Worm (Caenorhabditis elegans): ENCODE results near the gene C17C3.15.

The C17C3.15 gene

DNA sequence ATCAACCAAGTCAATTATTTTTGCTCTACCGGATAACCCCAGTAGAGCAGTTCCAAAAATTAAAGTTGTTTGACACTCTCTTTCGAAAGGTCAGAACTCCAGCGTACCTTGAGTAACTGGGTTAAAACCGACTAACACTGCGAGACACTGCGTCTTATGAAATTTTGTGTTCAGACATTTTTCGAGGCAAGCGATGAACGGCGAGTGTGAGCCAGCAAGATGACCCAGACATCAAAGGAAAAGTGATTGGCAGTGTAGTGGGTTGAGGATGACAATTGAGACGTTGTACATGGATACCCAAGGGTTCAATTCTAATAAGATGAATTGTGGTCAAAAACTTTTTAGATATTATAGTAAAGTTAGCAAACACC lies 26.3 kb upstream of the C17C3.15 start:
- TF ChIP-seq zag-1 (tag; optimal IDR thresholded peaks at IDR 0.05) (no peak), snpc-4 (tag; optimal IDR thresholded peaks at IDR 0.05) (peak; percentile 98), lsy-2 (tag; optimal IDR thresholded peaks at IDR 0.05) (peak in 1 of 2 experiments; percentile 73), fos-1 (tag; optimal IDR thresholded peaks at IDR 0.05) (peak; percentile 11), sma-3 (GFP tag; optimal IDR thresholded peaks at IDR 0.05) (peak; percentile 66), gmeb-1 (tag; optimal IDR thresholded peaks at IDR 0.05) (peak; percentile 66), peb-1 (tag; optimal IDR thresholded peaks at IDR 0.05) (no peak), lin-13 (GFP tag; optimal IDR thresholded peaks at IDR 0.05) (peak; percentile 27), crh-2 (tag; optimal IDR thresholded peaks at IDR 0.05) (peak; percentile 60), nhr-77 (tag; optimal IDR thresholded peaks at IDR 0.05) (peak; percentile 6), ama-1 (optimal IDR thresholded peaks at IDR 0.05) (peak; percentile 93), sma-9 (GFP tag; optimal IDR thresholded peaks at IDR 0.05) (peak; percentile 76), sma-9 (tag; optimal IDR thresholded peaks at IDR 0.05) (no peak), nhr-129 (tag; optimal IDR thresholded peaks at IDR 0.05) (peak; percentile 89), elt-1 (tag; optimal IDR thresholded peaks at IDR 0.05) (no peak), nhr-10 (tag; optimal IDR thresholded peaks at IDR 0.05) (peak; percentile 15), nhr-6 (tag; optimal IDR thresholded peaks at IDR 0.05) (peak; percentile 16), ztf-1 (GFP tag; conservative IDR thresholded peaks at IDR 0.05) (no peak), nhr-21 (tag; optimal IDR thresholded peaks at IDR 0.05) (peak; percentile 85)

DNA sequence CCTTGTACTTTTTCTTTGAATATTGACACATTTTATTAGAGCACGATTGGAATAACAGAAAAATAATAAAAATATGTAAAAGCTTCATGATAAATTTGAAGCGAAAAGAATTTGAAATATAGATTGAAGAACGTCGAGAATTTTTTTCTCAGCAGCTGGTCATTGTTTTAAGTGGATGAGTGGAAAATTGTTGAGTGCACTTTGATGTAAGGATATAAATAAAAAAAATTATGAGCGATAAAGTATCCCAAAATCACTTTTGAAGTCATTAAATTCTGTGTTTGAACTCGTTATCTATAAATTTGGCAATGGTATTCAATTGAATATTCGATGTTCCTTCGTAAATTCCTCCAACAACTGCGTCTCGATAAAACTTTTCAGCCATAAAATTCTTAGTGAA lies 25.7 kb upstream of the C17C3.15 start, which contains the start of gene ins-13:
ins-13 (minus strand) TSS at position 101 of the 400 bp plus-strand sequence.
- TF ChIP-seq nhr-6 (tag; optimal IDR thresholded peaks at IDR 0.05) (no peak), crh-2 (tag; optimal IDR thresholded peaks at IDR 0.05) (no peak), ztf-11 (tag; optimal IDR thresholded peaks at IDR 0.05) (no peak), lin-39 (tag; optimal IDR thresholded peaks at IDR 0.05) (no peak), lin-11 (tag; optimal IDR thresholded peaks at IDR 0.05) (no peak), unc-55 (GFP tag; optimal IDR thresholded peaks at IDR 0.05) (no peak), nhr-77 (tag; optimal IDR thresholded peaks at IDR 0.05) (no peak), mab-5 (tag; optimal IDR thresholded peaks at IDR 0.05) (no peak), nhr-129 (tag; optimal IDR thresholded peaks at IDR 0.05) (no peak), peb-1 (tag; optimal IDR thresholded peaks at IDR 0.05) (no peak), elt-1 (tag; optimal IDR thresholded peaks at IDR 0.05) (no peak), skn-1 (tag; optimal IDR thresholded peaks at IDR 0.05) (no peak), nhr-21 (tag; optimal IDR thresholded peaks at IDR 0.05) (no peak), egl-27 (tag; optimal IDR thresholded peaks at IDR 0.05) (no peak), gmeb-1 (tag; optimal IDR thresholded peaks at IDR 0.05) (no peak), aly-2 (tag; optimal IDR thresholded peaks at IDR 0.05) (no peak), lsy-2 (tag; optimal IDR thresholded peaks at IDR 0.05) (no peak), ztf-4 (tag; optimal IDR thresholded peaks at IDR 0.05) (no peak)

ce11 chrII:5547442-5547894 lies 23.0 kb upstream of the C17C3.15 start, which contains the start of gene acdh-2:
TSS of gene acdh-2 (minus strand) at chrII:5547492.
- TF ChIP-seq peb-1 (tag; optimal IDR thresholded peaks at IDR 0.05) (no peak), elt-1 (tag; optimal IDR thresholded peaks at IDR 0.05) (no peak), F13H6.1 (tag; optimal IDR thresholded peaks at IDR 0.05) (no peak), snpc-4 (tag; optimal IDR thresholded peaks at IDR 0.05) (no peak), unc-39 (tag; optimal IDR thresholded peaks at IDR 0.05) (no peak), alr-1 (tag; optimal IDR thresholded peaks at IDR 0.05) (no peak), blmp-1 (tag; optimal IDR thresholded peaks at IDR 0.05; ENCODE audit: insufficient read depth) (no peak), Y55F3AM.14 (GFP tag; optimal IDR thresholded peaks at IDR 0.05) (no peak), unc-55 (GFP tag; optimal IDR thresholded peaks at IDR 0.05) (no peak), nhr-11 (tag; optimal IDR thresholded peaks at IDR 0.05) (no peak), nhr-237 (tag; optimal IDR thresholded peaks at IDR 0.05) (no peak)

- TF ChIP-seq mdl-1 (tag; optimal IDR thresholded peaks at IDR 0.05) (no peak), nhr-10 (tag; optimal IDR thresholded peaks at IDR 0.05) (no peak), skn-1 (tag; optimal IDR thresholded peaks at IDR 0.05) (no peak), unc-55 (GFP tag; optimal IDR thresholded peaks at IDR 0.05) (no peak), snpc-4 (tag; optimal IDR thresholded peaks at IDR 0.05) (no peak), nhr-25 (tag; optimal IDR thresholded peaks at IDR 0.05) (no peak), R02D3.7 (tag; optimal IDR thresholded peaks at IDR 0.05) (no peak), nhr-237 (tag; optimal IDR thresholded peaks at IDR 0.05) (no peak), ztf-11 (tag; optimal IDR thresholded peaks at IDR 0.05) (no peak), nhr-12 (tag; optimal IDR thresholded peaks at IDR 0.05) (no peak), ama-1 (optimal IDR thresholded peaks at IDR 0.05) (no peak), ceh-82 (tag; optimal IDR thresholded peaks at IDR 0.05) (no peak), C34F6.9 (tag; optimal IDR thresholded peaks at IDR 0.05) (no peak), dmd-4 (tag; optimal IDR thresholded peaks at IDR 0.05) (no peak)
Observed at ce11 chrII:5549746-5550145, 20.7 kb upstream of the C17C3.15 start, which contains the start of gene C17C3.6. TSS of gene C17C3.6 (plus strand) at chrII:5550046.

Data from whole organism, L2 larva.